Worm (Caenorhabditis elegans) whole organism, L3 larva: ENCODE measurements around the gene B0280.7.

Experiments
- R02D3.7 ChIP-seq: fragments of 150-350 bp; optimal IDR thresholded peaks from 2 replicates; lab custom pipeline; 2014; ENCODE audit warnings: missing biosample characterization, missing genetic modification characterization
- aly-2 ChIP-seq: fragments of 150-350 bp; optimal IDR thresholded peaks from 2 replicates; lab custom pipeline; 2014; ENCODE audit warnings: missing biosample characterization, missing genetic modification characterization
- ama-1 ChIP-seq: fragments of 150-350 bp; optimal IDR thresholded peaks from 2 replicates; lab custom pipeline; 2018
- ceh-16 ChIP-seq: sonication (generic microtip); optimal IDR thresholded peaks from 2 replicates; lab custom pipeline; 2017; ENCODE audit warnings: missing biosample characterization, missing genetic modification characterization
- ceh-28 ChIP-seq: fragments of 150-350 bp; optimal IDR thresholded peaks from 2 replicates; lab custom pipeline; 2014; ENCODE audit warnings: missing biosample characterization, missing genetic modification reagents, missing genetic modification characterization
- ceh-9 ChIP-seq: sonication (generic microtip); optimal IDR thresholded peaks from 2 replicates; lab custom pipeline; 2018; ENCODE audit warnings: missing biosample characterization, missing genetic modification characterization
- daf-12 ChIP-seq: fragments of 150-350 bp; optimal IDR thresholded peaks from 2 replicates; lab custom pipeline; 2014; ENCODE audit warnings: missing biosample characterization, missing genetic modification reagents, missing genetic modification characterization
- egl-27 ChIP-seq: sonication (generic microtip); optimal IDR thresholded peaks from 4 replicates; lab custom pipeline; 2017; ENCODE audit warnings: missing biosample characterization, missing genetic modification reagents, missing genetic modification characterization
- elt-1 ChIP-seq: fragments of 150-350 bp; optimal IDR thresholded peaks from 2 replicates; lab custom pipeline; 2014; ENCODE audit warnings: missing biosample characterization, missing genetic modification characterization
- elt-2 ChIP-seq: sonication (generic microtip); optimal IDR thresholded peaks from 2 replicates; lab custom pipeline; 2016; ENCODE audit warnings: missing genetic modification reagents, mild to moderate bottlenecking, missing genetic modification characterization, missing compliant biosample characterization
- elt-3 ChIP-seq, 3 experiments: fragments of 150-350 bp in 1 of 3; sonication (generic microtip) in 2 of 3; optimal IDR thresholded peaks; 2 replicates in 2 of 3; 4 replicates in 1 of 3; lab custom pipeline; 2014 to 2017; ENCODE audit warnings: missing biosample characterization in 3 of 3, missing genetic modification characterization in 3 of 3
- fkh-2 ChIP-seq: fragments of 150-350 bp; optimal IDR thresholded peaks from 2 replicates; lab custom pipeline; 2014; ENCODE audit warnings: missing biosample characterization, missing genetic modification reagents, missing genetic modification characterization
- hmg-11 ChIP-seq: sonication (generic microtip); optimal IDR thresholded peaks from 2 replicates; lab custom pipeline; 2016; ENCODE audit warnings: missing genetic modification characterization, missing compliant biosample characterization
- lin-15B ChIP-seq: fragments of 150-350 bp; optimal IDR thresholded peaks from 2 replicates; lab custom pipeline; 2014; ENCODE audit warnings: missing biosample characterization, missing genetic modification characterization
- lin-39 ChIP-seq: fragments of 150-350 bp; optimal IDR thresholded peaks from 2 replicates; lab custom pipeline; 2018; ENCODE audit warnings: missing biosample characterization, missing genetic modification reagents, missing genetic modification characterization
- mdl-1 ChIP-seq: fragments of 150-350 bp; optimal IDR thresholded peaks from 2 replicates; lab custom pipeline; 2014; ENCODE audit warnings: missing biosample characterization, missing genetic modification characterization
- mml-1 ChIP-seq: fragments of 150-350 bp; sonication (generic microtip); optimal IDR thresholded peaks from 3 replicates; lab custom pipeline; 2014; ENCODE audit warnings: missing biosample characterization, missing genetic modification characterization
- nfya-1 ChIP-seq: sonication (generic microtip); optimal IDR thresholded peaks from 2 replicates; lab custom pipeline; 2017; ENCODE audit warnings: missing genetic modification characterization, mild to moderate bottlenecking, missing compliant biosample characterization, antibody characterized with exemption, moderate library complexity; ENCODE audit not compliant: insufficient read depth
- nhr-12 ChIP-seq: fragments of 150-350 bp; optimal IDR thresholded peaks from 2 replicates; lab custom pipeline; 2014; ENCODE audit warnings: missing biosample characterization, missing genetic modification characterization
- nhr-23 ChIP-seq: fragments of 150-350 bp; optimal IDR thresholded peaks from 2 replicates; lab custom pipeline; 2014; ENCODE audit warnings: missing biosample characterization, missing genetic modification reagents, missing genetic modification characterization
- nhr-25 ChIP-seq: sonication (generic microtip); optimal IDR thresholded peaks from 2 replicates; lab custom pipeline; 2017; ENCODE audit warnings: missing biosample characterization, missing genetic modification characterization
- nhr-28 ChIP-seq: fragments of 150-350 bp; optimal IDR thresholded peaks from 2 replicates; lab custom pipeline; 2014; ENCODE audit warnings: missing biosample characterization, missing genetic modification characterization
- nhr-76 ChIP-seq: fragments of 150-350 bp; sonication (generic microtip); optimal IDR thresholded peaks from 5 replicates; lab custom pipeline; 2014; ENCODE audit warnings: missing biosample characterization, missing genetic modification characterization
- nhr-77 ChIP-seq: fragments of 150-350 bp; optimal IDR thresholded peaks from 2 replicates; lab custom pipeline; 2014; ENCODE audit warnings: missing biosample characterization, missing genetic modification characterization
- pha-4 ChIP-seq: fragments of 150-350 bp; optimal IDR thresholded peaks from 2 replicates; lab custom pipeline; 2014; ENCODE audit warnings: missing biosample characterization, missing genetic modification reagents, missing genetic modification characterization
- sea-2 ChIP-seq: fragments of 150-350 bp; sonication (generic microtip); optimal IDR thresholded peaks from 4 replicates; lab custom pipeline; 2014; ENCODE audit warnings: missing biosample characterization, missing genetic modification reagents, missing genetic modification characterization
- skn-1 ChIP-seq: fragments of 150-350 bp; optimal IDR thresholded peaks from 2 replicates; lab custom pipeline; 2014; ENCODE audit warnings: missing biosample characterization, missing genetic modification characterization
- snpc-4 ChIP-seq: fragments of 150-350 bp; optimal IDR thresholded peaks from 2 replicates; lab custom pipeline; 2014; ENCODE audit warnings: missing biosample characterization, missing genetic modification characterization
- tbx-2 ChIP-seq: sonication (generic microtip); optimal IDR thresholded peaks from 2 replicates; lab custom pipeline; 2016; ENCODE audit warnings: mild to moderate bottlenecking, missing genetic modification characterization, missing compliant biosample characterization
- ztf-11 ChIP-seq: fragments of 150-350 bp; optimal IDR thresholded peaks from 2 replicates; lab custom pipeline; 2014; ENCODE audit warnings: missing biosample characterization, missing genetic modification characterization

The B0280.7 gene

DNA sequence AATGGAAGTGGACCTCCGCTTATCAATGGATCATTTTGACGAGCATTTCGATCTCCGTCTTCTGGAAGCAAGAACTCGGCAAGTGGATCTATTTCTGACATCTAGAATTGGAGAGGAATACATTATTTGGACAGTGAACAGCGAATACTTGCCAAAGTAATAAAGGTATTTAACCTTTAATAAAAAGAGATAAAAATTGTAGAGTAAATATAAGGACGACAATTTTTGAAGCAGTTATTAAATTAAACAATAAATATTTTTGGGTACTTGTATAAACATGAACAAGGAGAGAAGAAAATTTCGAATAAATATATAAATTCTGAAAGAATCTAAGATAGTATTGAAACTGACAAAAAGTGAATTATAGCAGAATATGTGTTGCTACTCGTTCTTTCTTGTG is 39.2 kb downstream of the B0280.7 start, which contains the start of gene lin-37:
TSS of gene lin-37 (minus strand) at position 101 of the 400 bp plus-strand sequence.
- TF ChIP-seq nhr-12 (tag; lab: Kevin White, UChicago) (no peak), ztf-11 (tag; lab: Kevin White, UChicago) (no peak)
- TF ChIP-seq, all 47 proteins: peak for 0

DNA sequence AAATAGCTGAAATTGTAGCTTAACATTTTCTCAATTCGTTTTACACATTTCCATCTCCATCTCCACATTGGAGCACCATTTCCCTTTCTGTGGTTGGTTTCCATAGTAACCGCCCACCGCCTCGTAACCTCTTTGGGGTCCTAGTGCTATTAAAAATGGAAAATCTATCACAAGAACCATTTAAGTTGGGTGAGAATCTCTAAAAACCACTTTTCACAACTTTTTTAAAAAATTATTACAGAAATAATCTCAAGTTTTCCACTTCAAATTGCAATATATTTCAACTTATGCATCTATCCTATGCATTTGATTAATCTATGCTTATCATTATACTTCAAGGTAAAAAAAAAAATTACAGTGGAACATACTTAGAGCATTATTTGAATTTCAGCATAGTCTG is 41.7 kb downstream of the B0280.7 start, which contains the start of gene tmem-17:
TSS of gene tmem-17 (plus strand) at position 301 of the 400 bp plus-strand sequence.
- TF ChIP-seq mdl-1 (tag; lab: Kevin White, UChicago), result no peak
- TF ChIP-seq nhr-77, result no peak

DNA sequence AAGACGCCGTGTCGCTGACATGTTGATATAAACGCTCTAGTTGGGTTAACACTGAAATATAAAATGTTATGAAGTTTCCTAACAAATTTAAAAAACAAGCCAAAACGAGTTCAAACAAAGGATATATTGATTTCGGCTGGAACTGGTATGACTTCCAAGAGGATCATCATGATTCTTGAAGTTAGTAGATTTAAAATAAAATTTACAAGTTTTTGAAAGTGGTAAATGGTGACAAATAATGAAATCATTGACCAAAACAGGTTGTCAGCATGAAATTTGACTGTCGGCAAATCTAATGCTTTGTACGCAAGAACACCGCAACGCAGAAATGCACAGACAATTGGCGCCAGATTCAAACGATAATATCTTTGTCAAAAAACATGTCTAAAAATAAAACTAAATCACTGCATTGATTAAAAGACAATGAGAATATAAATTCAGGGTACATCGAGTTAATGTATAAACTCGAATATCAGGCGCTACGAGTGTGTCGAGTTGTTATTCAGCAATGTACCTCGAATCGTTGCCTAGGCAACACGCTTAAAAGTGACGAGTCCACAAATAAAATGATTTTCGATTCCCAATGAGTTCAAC is 43.1 kb downstream of the B0280.7 start, which contains the start of the genes ubc-18 and R01H2.8:
TSS of gene ubc-18 (minus strand) at position 51 of the 594 bp plus-strand sequence.
TSS of gene R01H2.8 (plus strand) at position 544 of the 594 bp plus-strand sequence.
- TF ChIP-seq lin-15B (tag; lab: Kevin White, UChicago) (peak; percentile 52), nhr-23 (tag; lab: Kevin White, UChicago) (peak; percentile 25), hmg-11 (tag; lab: Kevin White, UChicago) (peak; percentile 55), pha-4 (tag; lab: Kevin White, UChicago) (peak; percentile 69), R02D3.7 (no peak), tbx-2 (tag; lab: Kevin White, UChicago) (no peak), nfya-1 (tag; lab: Kevin White, UChicago) (peak; percentile 46), nhr-76 (tag; lab: Kevin White, UChicago) (no peak), snpc-4 (tag; lab: Kevin White, UChicago) (peak; percentile 32)

DNA sequence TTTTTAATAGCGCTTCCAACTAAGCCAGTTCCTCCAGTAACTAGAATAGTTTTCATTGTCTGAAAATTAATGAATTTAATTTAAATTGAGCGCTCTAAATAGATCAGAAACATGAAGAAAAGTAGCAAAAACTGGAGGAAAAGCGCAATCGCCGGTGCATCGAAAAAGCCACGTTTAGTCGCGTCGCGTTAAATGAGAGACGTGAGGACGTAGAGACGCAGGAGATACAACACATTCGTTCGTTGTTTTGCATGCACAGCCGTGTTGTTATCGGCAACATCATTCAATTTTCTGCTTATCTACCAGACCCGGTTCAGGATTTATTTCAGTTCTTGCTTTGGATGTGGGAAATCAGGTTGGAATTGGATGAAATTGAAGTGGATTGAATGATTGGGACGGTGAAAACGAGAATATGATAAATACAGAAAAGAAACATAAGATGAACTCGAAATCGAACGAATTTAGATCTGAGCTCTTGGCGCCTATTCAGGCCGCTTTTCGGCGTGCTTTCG is 44.3 kb downstream of the B0280.7 start, which contains the start of gene ger-1:
TSS of gene ger-1 (minus strand) at position 93 of the 512 bp plus-strand sequence.
- TF ChIP-seq skn-1 (tag; lab: Kevin White, UChicago) (no peak), elt-2 (tag; lab: Kevin White, UChicago) (peak; percentile 23)
- TF ChIP-seq, all 47 proteins: peak for 1

DNA sequence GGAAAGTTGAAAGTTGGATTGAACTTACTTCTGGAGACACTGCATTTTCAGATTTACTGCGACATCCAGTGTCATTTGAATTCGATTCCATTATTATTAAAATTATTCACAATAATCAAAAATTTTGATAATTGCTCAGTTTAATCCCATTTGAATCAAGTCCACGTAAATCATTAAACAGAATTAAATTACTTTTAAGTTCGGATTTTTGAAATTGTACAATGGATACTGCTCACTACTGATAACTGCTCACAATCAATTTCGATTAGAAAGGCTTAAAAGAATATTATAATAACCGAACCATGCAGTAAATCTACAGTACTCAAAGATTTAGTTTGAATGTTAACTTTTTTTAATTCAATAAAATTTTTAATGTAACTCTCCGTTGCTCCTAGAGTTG is 47.5 kb downstream of the B0280.7 start, which contains the start of gene R01H2.4:
TSS of gene R01H2.4 (minus strand) at position 101 of the 400 bp plus-strand sequence.
- TF ChIP-seq daf-12 (tag; lab: Kevin White, UChicago) (no peak), nhr-76 (tag; lab: Kevin White, UChicago) (no peak), ztf-11 (tag; lab: Kevin White, UChicago) (no peak), nhr-12 (tag; lab: Kevin White, UChicago) (no peak), R02D3.7 (no peak), ceh-16 (tag; lab: Kevin White, UChicago) (no peak), elt-3 (tag; optimal IDR thresholded peaks at IDR 0.05; lab: Kevin White, UChicago) (no peak), mml-1 (tag; lab: Kevin White, UChicago) (no peak), lin-15B (tag; lab: Kevin White, UChicago) (no peak), egl-27 (tag; lab: Kevin White, UChicago) (no peak), lin-39 (tag; lab: Kevin White, UChicago) (no peak), sea-2 (GFP tag; lab: Kevin White, UChicago) (no peak), ceh-9 (tag; lab: Kevin White, UChicago) (no peak), aly-2 (tag; lab: Kevin White, UChicago) (no peak)

DNA sequence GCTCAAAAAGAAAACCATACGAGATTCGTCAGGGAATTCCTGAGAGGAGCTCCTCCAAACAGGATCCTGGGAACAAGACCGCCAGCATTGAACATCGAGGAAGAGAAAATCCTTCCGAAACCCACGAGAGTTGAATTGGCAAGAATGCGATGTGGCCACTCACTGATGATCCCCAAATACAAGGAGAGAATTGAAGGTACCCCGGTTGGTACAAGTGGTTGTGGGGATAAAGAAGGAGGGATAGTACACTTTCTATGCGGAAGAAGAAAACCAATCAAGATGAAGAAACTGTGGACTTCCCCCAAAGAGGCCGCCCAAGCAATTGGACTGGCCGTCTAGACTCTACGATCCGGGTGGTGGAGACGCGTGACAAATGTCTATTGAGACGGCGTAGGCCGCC is 48.6 kb downstream of the B0280.7 start:
- TF ChIP-seq aly-2 (tag; lab: Kevin White, UChicago) (no peak), nhr-25 (tag; lab: Kevin White, UChicago) (no peak), sea-2 (GFP tag; lab: Kevin White, UChicago) (no peak), R02D3.7 (no peak), elt-1 (tag; lab: Kevin White, UChicago) (no peak), ama-1 (lab: Kevin White, UChicago) (no peak), hmg-11 (tag; lab: Kevin White, UChicago) (no peak), mdl-1 (tag; lab: Kevin White, UChicago) (no peak), skn-1 (tag; lab: Kevin White, UChicago) (no peak), fkh-2 (tag; lab: Kevin White, UChicago) (no peak), ceh-9 (tag; lab: Kevin White, UChicago) (no peak), nhr-23 (tag; lab: Kevin White, UChicago) (no peak), nhr-28 (tag; lab: Kevin White, UChicago) (no peak), ceh-28 (no peak)
